Fruit fly (Drosophila melanogaster) whole organism, prepupa: ENCODE data around the gene CG3515.

Experiments used
- CG11762 ChIP-seq: fragments of 200-800 bp; sonication (Bioruptor generic); optimal IDR thresholded peaks from 3 replicates; lab custom pipeline; 2016; ENCODE audit warnings: missing biosample characterization, missing genetic modification characterization; ENCODE audit not compliant: insufficient read depth
- CG11902 ChIP-seq: fragments of 200-800 bp; sonication (Bioruptor generic); optimal IDR thresholded peaks from 3 replicates; lab custom pipeline; 2016; ENCODE audit warnings: missing biosample characterization, missing genetic modification characterization
- CG1621 ChIP-seq: fragments of 200-800 bp; sonication (Bioruptor generic); optimal IDR thresholded peaks from 3 replicates; lab custom pipeline; 2018; ENCODE audit warnings: missing biosample characterization, mild to moderate bottlenecking, missing genetic modification characterization
- CG3032 ChIP-seq: fragments of 200-800 bp; optimal IDR thresholded peaks from 2 replicates; lab custom pipeline; 2019; ENCODE audit warnings: missing biosample characterization, mild to moderate bottlenecking, missing genetic modification characterization, moderate library complexity
- CG31627 ChIP-seq: fragments of 200-800 bp; sonication (Bioruptor generic); optimal IDR thresholded peaks from 3 replicates; lab custom pipeline; 2016; ENCODE audit warnings: missing biosample characterization, missing genetic modification characterization
- CG32006 ChIP-seq: fragments of 200-800 bp; sonication (Bioruptor generic); optimal IDR thresholded peaks from 3 replicates; lab custom pipeline; 2017; ENCODE audit warnings: missing biosample characterization, mild to moderate bottlenecking, missing genetic modification characterization
- CG34406 ChIP-seq: fragments of 200-800 bp; sonication (Bioruptor generic); optimal IDR thresholded peaks from 3 replicates; lab custom pipeline; 2016; ENCODE audit warnings: missing biosample characterization, missing genetic modification characterization
- CG6163 ChIP-seq: fragments of 200-800 bp; sonication (Bioruptor generic); IDR thresholded peaks from 3 replicates; pipeline ENCODE4 v1.3.6; 2022; ENCODE audit warnings: missing biosample characterization, missing genetic modification characterization
- CG6854 ChIP-seq: fragments of 200-800 bp; sonication (Bioruptor generic); optimal IDR thresholded peaks from 2 replicates; lab custom pipeline; 2017; ENCODE audit warnings: missing biosample characterization, mild to moderate bottlenecking, missing genetic modification characterization
- CG8319 ChIP-seq: fragments of 200-800 bp; sonication (Bioruptor generic); optimal IDR thresholded peaks from 3 replicates; lab custom pipeline; 2016; ENCODE audit warnings: missing biosample characterization, missing genetic modification characterization
- CG9139 ChIP-seq: fragments of 200-800 bp; sonication (Bioruptor generic); optimal IDR thresholded peaks from 3 replicates; lab custom pipeline; 2017; ENCODE audit warnings: missing biosample characterization, mild to moderate bottlenecking, missing genetic modification characterization
- Eip78C ChIP-seq: fragments of 200-800 bp; sonication (Bioruptor generic); peaks from one replicate; lab custom pipeline; 2016; ENCODE audit warnings: missing biosample characterization, missing genetic modification characterization
- Ets21C ChIP-seq: fragments of 200-800 bp; sonication (Bioruptor generic); optimal IDR thresholded peaks from 3 replicates; lab custom pipeline; 2016; ENCODE audit warnings: missing biosample characterization, missing genetic modification characterization
- Ets96B ChIP-seq: fragments of 200-800 bp; optimal IDR thresholded peaks from 2 replicates; lab custom pipeline; 2019; ENCODE audit warnings: missing biosample characterization, mild to moderate bottlenecking, missing genetic modification characterization, moderate library complexity
- Hr39 ChIP-seq: fragments of 200-800 bp; sonication (Bioruptor generic); optimal IDR thresholded peaks from 2 replicates; lab custom pipeline; 2016; ENCODE audit warnings: missing biosample characterization, missing genetic modification characterization
- Lpt ChIP-seq: fragments of 200-800 bp; sonication (Bioruptor generic); optimal IDR thresholded peaks from 3 replicates; lab custom pipeline; 2016; ENCODE audit warnings: missing biosample characterization, missing genetic modification characterization
- OdsH ChIP-seq: fragments of 200-800 bp; sonication (Bioruptor generic); optimal IDR thresholded peaks from 3 replicates; lab custom pipeline; 2016; ENCODE audit warnings: missing biosample characterization, missing genetic modification characterization
- Sox14 ChIP-seq: fragments of 200-800 bp; sonication (Bioruptor generic); optimal IDR thresholded peaks from 3 replicates; lab custom pipeline; 2016; ENCODE audit warnings: missing biosample characterization, missing genetic modification characterization
- acj6 ChIP-seq: fragments of 200-800 bp; sonication (Bioruptor generic); optimal IDR thresholded peaks from 3 replicates; lab custom pipeline; 2016; ENCODE audit warnings: missing biosample characterization, missing genetic modification characterization
- dac ChIP-seq: fragments of 200-800 bp; sonication (Bioruptor generic); optimal IDR thresholded peaks from 2 replicates; lab custom pipeline; 2017; ENCODE audit warnings: missing biosample characterization, mild to moderate bottlenecking, missing genetic modification characterization
- dsx ChIP-seq: fragments of 200-800 bp; optimal IDR thresholded peaks from 3 replicates; lab custom pipeline; 2019; ENCODE audit warnings: missing biosample characterization, mild to moderate bottlenecking, missing genetic modification characterization, moderate library complexity; ENCODE audit not compliant: poor library complexity, severe bottlenecking
- eg ChIP-seq: fragments of 200-800 bp; sonication (Bioruptor generic); IDR thresholded peaks from 3 replicates; pipeline ENCODE4 v1.3.6; 2022; ENCODE audit warnings: missing biosample characterization, missing genetic modification characterization
- esn ChIP-seq: fragments of 200-800 bp; sonication (Bioruptor generic); optimal IDR thresholded peaks from 2 replicates; lab custom pipeline; 2016; ENCODE audit warnings: missing biosample characterization, mild to moderate bottlenecking, missing genetic modification characterization, moderate library complexity
- fd59A ChIP-seq: fragments of 200-800 bp; sonication (Bioruptor generic); optimal IDR thresholded peaks from 2 replicates; lab custom pipeline; 2017; ENCODE audit warnings: missing biosample characterization, mild to moderate bottlenecking, missing genetic modification characterization, missing genetic modification reagents
- net ChIP-seq: fragments of 200-800 bp; sonication (Bioruptor generic); optimal IDR thresholded peaks from 3 replicates; lab custom pipeline; 2016; ENCODE audit warnings: missing biosample characterization, missing genetic modification characterization
- salr ChIP-seq, 2 experiments: fragments of 200-800 bp; sonication (Bioruptor generic); optimal IDR thresholded peaks; 3 replicates each; lab custom pipeline; 2016 to 2018; ENCODE audit warnings: missing biosample characterization in 2 of 2, missing genetic modification characterization in 2 of 2, mild to moderate bottlenecking in 1 of 2
- vri ChIP-seq: fragments of 200-800 bp; sonication (Bioruptor generic); optimal IDR thresholded peaks from 3 replicates; lab custom pipeline; 2016; ENCODE audit warnings: missing biosample characterization, mild to moderate bottlenecking, missing genetic modification characterization

The CG3515 gene

dm6 chr2L:2584461-2585056, 31.9 kb upstream of the CG3515 start (continued):
- TF ChIP-seq CG11762 (GFP tag; lab: Kevin White, UChicago) (no peak), CG6854 (peak; percentile 24), CG9139 (GFP tag; lab: Kevin White, UChicago) (no peak), Lpt (GFP tag; lab: Kevin White, UChicago) (no peak), CG34406 (GFP tag; lab: Kevin White, UChicago) (peak; percentile 7), vri (GFP tag; lab: Kevin White, UChicago) (no peak), CG3032 (tag; lab: Kevin White, UChicago) (no peak), Ets21C (no peak)

- TF ChIP-seq CG31627 (GFP tag; lab: Kevin White, UChicago) = peak; percentile 3
- peak; percentile 33 for TF ChIP-seq CG1621 (tag; lab: Kevin White, UChicago)
- peak; percentile 16 for TF ChIP-seq Ets21C
- TF ChIP-seq CG11902 (GFP tag; lab: Kevin White, UChicago) = no peak
- TF ChIP-seq esn (GFP tag; lab: Kevin White, UChicago) = peak; percentile 31
- peak; percentile 58 for TF ChIP-seq Sox14 (GFP tag; lab: Kevin White, UChicago)
- TF ChIP-seq Hr39 (GFP tag; lab: Kevin White, UChicago) = peak; percentile 15
- TF ChIP-seq Eip78C (GFP tag; lab: Kevin White, UChicago) = no peak
- peak; percentile 26 for TF ChIP-seq CG3032 (tag; lab: Kevin White, UChicago)
- TF ChIP-seq dac (GFP tag; lab: Kevin White, UChicago) = no peak
- TF ChIP-seq dsx (GFP tag; lab: Kevin White, UChicago) = no peak
Observed at dm6 chr2L:2579669-2580351, 27.2 kb upstream of the CG3515 start, which contains the start of the genes ND-B17.2 and Arpc5. Gene ND-B17.2 (minus strand): TSS chr2L:2580172. Gene Arpc5 (plus strand): TSS chr2L:2580292.

DNA sequence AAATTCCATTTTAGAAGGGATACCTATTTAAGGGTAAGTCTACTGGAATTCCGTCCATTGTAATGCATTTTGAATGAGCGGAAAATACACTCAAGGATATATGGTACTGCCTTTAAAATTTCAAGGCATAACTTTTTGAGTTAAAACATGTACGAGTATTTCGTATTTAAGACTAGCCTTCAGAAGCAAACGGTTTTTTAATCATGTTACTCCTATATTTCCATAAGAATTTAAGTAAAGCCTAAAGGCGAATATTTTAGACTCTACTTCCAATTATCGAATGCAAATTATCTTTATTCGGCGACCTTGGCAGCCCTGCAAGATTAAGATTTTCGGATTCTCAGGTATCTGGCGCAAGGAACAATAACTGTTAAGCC, 24.7 kb upstream of the CG3515 start, which contains the start of gene Elba2:
Gene Elba2, plus strand, starts transcription at position 327 of the 377 bp plus-strand sequence.
- no peak for TF ChIP-seq vri (GFP tag; lab: Kevin White, UChicago)
- TF ChIP-seq CG11762 (GFP tag; lab: Kevin White, UChicago) = no peak
- no peak for TF ChIP-seq Sox14 (GFP tag; lab: Kevin White, UChicago)
- no peak for TF ChIP-seq fd59A

- TF ChIP-seq eg (GFP tag; lab: Robert Waterston, UW) (no peak), esn (GFP tag; lab: Kevin White, UChicago) (peak; percentile 20), Hr39 (GFP tag; lab: Kevin White, UChicago) (peak; percentile 17), CG32006 (GFP tag; lab: Kevin White, UChicago) (no peak), acj6 (GFP tag; lab: Kevin White, UChicago) (no peak), net (no peak), Sox14 (GFP tag; lab: Kevin White, UChicago) (peak; percentile 4)
- TF ChIP-seq, all 60 proteins: peak for 3
Observed at dm6 chr2L:2576565-2577360, 24.1 kb upstream of the CG3515 start, which contains the start of gene insv. Gene insv (minus strand): TSS chr2L:2576997.

DNA sequence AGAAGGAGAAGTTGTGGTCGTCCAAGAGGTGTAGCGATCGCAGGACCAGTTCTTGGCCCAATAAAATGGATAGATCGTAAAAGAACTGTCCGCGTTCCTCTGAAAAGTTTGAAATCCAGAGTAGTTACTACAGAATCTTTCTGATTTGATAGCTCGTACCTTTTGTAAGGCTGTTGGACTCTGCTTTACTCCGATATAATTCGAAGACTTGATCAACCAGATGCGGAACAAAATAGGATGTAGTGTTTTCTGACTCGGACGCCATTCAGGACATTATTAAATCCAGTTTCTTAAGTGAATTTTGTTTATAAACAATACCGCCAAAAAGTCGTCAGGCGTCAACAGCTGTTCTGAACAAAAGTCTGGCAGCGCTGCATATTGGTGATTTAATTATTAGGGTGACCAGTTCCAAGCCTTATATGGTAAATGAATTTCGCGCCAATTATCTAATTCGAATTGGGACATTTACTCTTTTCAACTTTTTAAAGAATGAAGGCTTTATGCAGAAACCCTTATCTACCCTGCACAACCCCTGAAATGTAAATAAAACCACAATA, 22.2 kb upstream of the CG3515 start, which contains the start of the genes Rad1 and Sws1:
Gene Rad1, minus strand, starts transcription at position 336 of the 557 bp plus-strand sequence.
Gene Sws1, minus strand, starts transcription at position 336 of the 557 bp plus-strand sequence.
- no peak for TF ChIP-seq dac (GFP tag; lab: Kevin White, UChicago)
- TF ChIP-seq CG8319 (GFP tag; lab: Kevin White, UChicago) = peak; percentile 8
- no peak for TF ChIP-seq Lpt (GFP tag; lab: Kevin White, UChicago)
- no peak for TF ChIP-seq acj6 (GFP tag; lab: Kevin White, UChicago)
- no peak for TF ChIP-seq Hr39 (GFP tag; lab: Kevin White, UChicago)

DNA sequence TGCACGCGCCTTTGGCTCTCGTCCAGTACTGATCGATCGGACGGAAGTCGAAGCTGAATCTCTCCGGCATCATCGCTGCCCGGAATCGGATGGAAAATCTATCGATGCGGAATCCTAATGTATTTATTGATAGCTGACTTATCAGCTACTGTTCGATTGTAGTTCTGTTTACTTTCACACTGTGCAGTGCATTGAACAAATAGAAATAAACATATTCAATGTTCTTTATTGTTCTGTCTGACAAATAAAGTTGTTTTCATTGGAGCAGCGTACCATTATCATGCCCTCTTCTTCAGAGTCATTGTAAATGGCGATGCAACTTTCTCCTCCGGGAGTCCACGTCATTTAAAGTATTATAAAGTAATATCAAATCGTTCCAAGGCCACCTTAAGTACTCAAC, 20.3 kb upstream of the CG3515 start, which contains the start of gene Cyp309a2:
Gene Cyp309a2, minus strand, starts transcription at position 101 of the 400 bp plus-strand sequence.
- TF ChIP-seq CG6163 = no peak
- peak; percentile 31 for TF ChIP-seq Eip78C (GFP tag; lab: Kevin White, UChicago)
- TF ChIP-seq CG11902 (GFP tag; lab: Kevin White, UChicago) = no peak
- no peak for TF ChIP-seq salr (GFP tag; optimal IDR thresholded peaks at IDR 0.05; lab: Kevin White, UChicago)
- TF ChIP-seq OdsH = no peak
- no peak for TF ChIP-seq Ets96B (tag; lab: Kevin White, UChicago)
